Comparison of ENCODE assay signal across 1 worm cellular context in the genomic region with DNA sequence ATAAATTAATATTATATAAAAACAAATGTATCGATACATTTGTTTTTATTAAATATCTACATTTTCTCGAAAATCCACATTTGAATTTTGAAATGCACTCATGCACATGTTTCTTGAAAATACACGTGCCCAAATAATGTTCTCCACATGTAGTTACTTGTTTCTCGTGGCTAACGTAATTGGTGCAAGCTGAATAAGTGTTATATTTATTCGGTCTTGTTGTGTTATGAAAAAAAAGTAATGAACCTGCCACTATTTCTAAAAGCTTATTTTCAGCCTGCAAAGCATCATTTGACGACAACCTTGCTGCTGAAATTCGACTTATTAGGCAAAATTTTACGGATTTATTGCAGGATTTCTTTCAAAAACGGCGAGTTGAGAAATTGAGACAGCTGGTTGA.
TF ChIP-seq lines count a peak whose summit lies in the region.

No protein-coding gene starts in this region.

TF ChIP-seq in whole organism, L1 larva, 84 proteins besides CTCF, POLR2A, EP300 and RAD21 (continued from another document):
- no peak for TF ChIP-seq nhr-84 (tag; optimal IDR thresholded peaks at IDR 0.05; lab: Kevin White, UChicago)
- TF ChIP-seq fkh-4 (tag; optimal IDR thresholded peaks at IDR 0.05; lab: Kevin White, UChicago; ENCODE audit: borderline replicate concordance) = peak; percentile 47
- peak; percentile 81 for TF ChIP-seq zip-4 (GFP tag; optimal IDR thresholded peaks at IDR 0.05; lab: Kevin White, UChicago)
- peak; percentile 94 for TF ChIP-seq dsc-1 (tag; optimal IDR thresholded peaks at IDR 0.05; lab: Kevin White, UChicago)
